Worm (Caenorhabditis elegans): ENCODE results near the gene col-96.

DNA sequence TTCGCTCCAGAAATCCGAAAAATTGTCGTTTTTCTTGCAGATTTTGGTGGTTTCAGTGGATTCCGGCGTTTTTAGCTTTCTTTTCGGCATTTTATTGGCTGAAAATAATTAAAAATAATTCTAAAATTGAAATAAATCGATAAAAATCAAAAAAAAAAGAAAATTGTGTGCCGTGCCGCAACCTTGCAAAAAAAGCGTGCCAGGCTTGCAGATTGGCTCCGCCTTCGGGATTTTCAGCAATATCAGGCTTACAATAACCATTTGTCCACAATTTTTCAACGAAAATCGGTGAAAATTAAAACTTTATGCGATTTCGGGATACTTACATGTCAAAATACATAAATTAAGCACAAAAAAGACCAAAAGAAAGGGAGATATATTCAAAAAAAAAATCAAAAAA lies 12.0 kb upstream of the col-96 start, which contains the start of gene Y41C4A.9:
- no peak for TF ChIP-seq hlh-1 (tag; optimal IDR thresholded peaks at IDR 0.05)
- TF ChIP-seq lin-13 (tag; optimal IDR thresholded peaks at IDR 0.05), result no peak
- no peak for TF ChIP-seq nhr-28 (tag; optimal IDR thresholded peaks at IDR 0.05)
- no peak for TF ChIP-seq mab-5 (tag; optimal IDR thresholded peaks at IDR 0.05)
- TF ChIP-seq unc-39 (tag; optimal IDR thresholded peaks at IDR 0.05), result no peak
- no peak for TF ChIP-seq pha-4 (tag; optimal IDR thresholded peaks at IDR 0.05)
- no peak for TF ChIP-seq nhr-76 (tag; optimal IDR thresholded peaks at IDR 0.05)
- no peak for TF ChIP-seq M03D4.4 (tag; optimal IDR thresholded peaks at IDR 0.05)
- TF ChIP-seq blmp-1 (tag; optimal IDR thresholded peaks at IDR 0.05), result no peak
- no peak for TF ChIP-seq nhr-12 (tag; optimal IDR thresholded peaks at IDR 0.05)
- TF ChIP-seq mep-1 (tag; optimal IDR thresholded peaks at IDR 0.05), result no peak
- no peak for TF ChIP-seq snpc-4 (tag; optimal IDR thresholded peaks at IDR 0.05)

All from whole organism, mixed stage, embryonic.